Worm (Caenorhabditis elegans) whole organism, mixed stage, embryonic: ENCODE results near the gene F23B12.7.

Source experiments
- M03D4.4 ChIP-seq: sonication (generic microtip); optimal IDR thresholded peaks from 2 replicates; lab custom pipeline; 2017; ENCODE audit warnings: mild to moderate bottlenecking, missing genetic modification characterization, missing compliant biosample characterization
- ces-1 ChIP-seq: fragments of 150-350 bp; optimal IDR thresholded peaks from 2 replicates; lab custom pipeline; 2014; ENCODE audit warnings: missing biosample characterization, missing genetic modification reagents, missing genetic modification characterization
- cnd-1 ChIP-seq: fragments of 200-800 bp; sonication (Bioruptor generic); optimal IDR thresholded peaks from 2 replicates; lab custom pipeline; 2018; ENCODE audit warnings: mild to moderate bottlenecking, missing genetic modification characterization, missing compliant biosample characterization
- elt-3 ChIP-seq: fragments of 150-350 bp; optimal IDR thresholded peaks from 2 replicates; lab custom pipeline; 2014; ENCODE audit warnings: missing biosample characterization, missing genetic modification characterization
- mls-2 ChIP-seq: sonication (generic microtip); optimal IDR thresholded peaks from 2 replicates; lab custom pipeline; 2016; ENCODE audit warnings: mild to moderate bottlenecking, missing genetic modification characterization, moderate library complexity, missing compliant biosample characterization
- pha-4 ChIP-seq: fragments of 150-350 bp; optimal IDR thresholded peaks from 2 replicates; lab custom pipeline; 2018; ENCODE audit warnings: missing biosample characterization, missing genetic modification reagents, missing genetic modification characterization
- sptf-1 ChIP-seq: sonication (generic microtip); optimal IDR thresholded peaks from 2 replicates; lab custom pipeline; 2017; ENCODE audit warnings: mild to moderate bottlenecking, missing genetic modification characterization, moderate library complexity, missing compliant biosample characterization
- tbx-8 ChIP-seq: fragments of 200-800 bp; sonication (Bioruptor generic); optimal IDR thresholded peaks from 2 replicates; lab custom pipeline; 2018; ENCODE audit warnings: mild to moderate bottlenecking, missing genetic modification characterization, moderate library complexity, missing compliant biosample characterization
- unc-62 ChIP-seq: fragments of 150-350 bp; optimal IDR thresholded peaks from 2 replicates; lab custom pipeline; 2014; ENCODE audit warnings: missing biosample characterization, missing genetic modification reagents, missing genetic modification characterization
- ztf-11 ChIP-seq: fragments of 150-350 bp; optimal IDR thresholded peaks from 2 replicates; lab custom pipeline; 2014; ENCODE audit warnings: missing biosample characterization, missing genetic modification characterization

- TF ChIP-seq pha-4: no peak
- TF ChIP-seq cnd-1 (tag; lab: Kevin White, UChicago): no peak
- TF ChIP-seq M03D4.4 (tag; lab: Kevin White, UChicago): no peak
- no peak for TF ChIP-seq unc-62 (GFP tag; lab: Kevin White, UChicago)
- TF ChIP-seq ztf-11 (tag; lab: Kevin White, UChicago): no peak
- no peak for TF ChIP-seq ces-1
- TF ChIP-seq tbx-8 (GFP tag; lab: Kevin White, UChicago): no peak
- no peak for TF ChIP-seq elt-3 (tag; lab: Kevin White, UChicago)
- TF ChIP-seq sptf-1 (tag; lab: Kevin White, UChicago): no peak
- no peak for TF ChIP-seq mls-2 (tag; lab: Kevin White, UChicago)
Observed at ce11 chrV:14417735-14418134, 31.8 kb upstream of the F23B12.7 start, which contains the start of the genes nxf-2 and set-31.
